Worm (Caenorhabditis elegans): ENCODE results near the gene Y94H6A.7.
"Not testable (repeated sequence)": the region's sequence is repeated elsewhere in the genome, so short reads cannot be mapped to it uniquely, and the experiment has no call there.

Y94H6A.7 gene

ce11 chrIV:2674915-2675314, 41.5 kb downstream of the Y94H6A.7 start, which contains the start of gene gpx-4:
TSS of gene gpx-4 (minus strand) at chrIV:2675015.
- not testable (repeated sequence) for TF ChIP-seq nhr-28, nhr-11, nhr-23 (tag; optimal IDR thresholded peaks at IDR 0.05)

- no peak for TF ChIP-seq ztf-4 (tag; optimal IDR thresholded peaks at IDR 0.05)
- TF ChIP-seq lin-15B (tag; optimal IDR thresholded peaks at IDR 0.05), result peak; percentile 30
- TF ChIP-seq pha-4 (tag; optimal IDR thresholded peaks at IDR 0.05), result peak; percentile 19
Measured at ce11 chrIV:2670664-2671063, 45.7 kb downstream of the Y94H6A.7 start.

ce11 chrIV:2666586-2667100, 49.7 kb downstream of the Y94H6A.7 start, which contains the start of gene Y69A2AR.1:
TSS of gene Y69A2AR.1 (plus strand) at chrIV:2667050.
- TF ChIP-seq nfya-1 (tag; optimal IDR thresholded peaks at IDR 0.05; ENCODE audit: insufficient read depth), result peak; percentile 37
- no peak for TF ChIP-seq nhr-43 (tag; optimal IDR thresholded peaks at IDR 0.05; ENCODE audit: poor library complexity, severe bottlenecking)
- peak; percentile 38 for TF ChIP-seq lin-15B (tag; optimal IDR thresholded peaks at IDR 0.05)

ce11 chrIV:2666127-2666526, 50.2 kb downstream of the Y94H6A.7 start:
- TF ChIP-seq lin-15B (tag; optimal IDR thresholded peaks at IDR 0.05) (peak; percentile 30), mml-1 (tag; optimal IDR thresholded peaks at IDR 0.05) (no peak), pha-4 (tag; optimal IDR thresholded peaks at IDR 0.05) (peak; percentile 12)

ce11 chrIV:2665388-2665978, 50.9 kb downstream of the Y94H6A.7 start:
- no peak for TF ChIP-seq fkh-10 (GFP tag; optimal IDR thresholded peaks at IDR 0.05)
- TF ChIP-seq snpc-4 (tag; optimal IDR thresholded peaks at IDR 0.05), result no peak
- no peak for TF ChIP-seq mml-1 (tag; optimal IDR thresholded peaks at IDR 0.05)
- no peak for TF ChIP-seq R02D3.7 (tag; optimal IDR thresholded peaks at IDR 0.05)
- TF ChIP-seq egl-5 (tag; optimal IDR thresholded peaks at IDR 0.05), result peak; percentile 33
- no peak for TF ChIP-seq nhr-28 (tag; optimal IDR thresholded peaks at IDR 0.05)
- TF ChIP-seq nfya-1 (tag; optimal IDR thresholded peaks at IDR 0.05; ENCODE audit: insufficient read depth), result no peak
- no peak for TF ChIP-seq tbx-2 (tag; optimal IDR thresholded peaks at IDR 0.05)
- TF ChIP-seq nhr-11 (tag; optimal IDR thresholded peaks at IDR 0.05), result no peak

- peak; percentile 4 for TF ChIP-seq lsy-12 (tag; optimal IDR thresholded peaks at IDR 0.05)
- TF ChIP-seq zag-1 (tag; optimal IDR thresholded peaks at IDR 0.05), result no peak
- TF ChIP-seq nhr-237 (tag; optimal IDR thresholded peaks at IDR 0.05), result no peak
Measured at ce11 chrIV:2664901-2665201, 51.5 kb downstream of the Y94H6A.7 start.

- TF ChIP-seq fkh-2 (tag; optimal IDR thresholded peaks at IDR 0.05) (no peak), fkh-10 (GFP tag; optimal IDR thresholded peaks at IDR 0.05) (peak; percentile 6), lin-15B (tag; optimal IDR thresholded peaks at IDR 0.05) (peak; percentile 33), lin-39 (tag; optimal IDR thresholded peaks at IDR 0.05) (peak; percentile 18), nhr-77 (tag; optimal IDR thresholded peaks at IDR 0.05) (no peak), R02D3.7 (tag; optimal IDR thresholded peaks at IDR 0.05) (no peak), nfya-1 (tag; optimal IDR thresholded peaks at IDR 0.05; ENCODE audit: insufficient read depth) (peak; percentile 42)
Measured at ce11 chrIV:2663953-2664900, 52.1 kb downstream of the Y94H6A.7 start, which contains the start of gene Y69A2AR.31. TSS of gene Y69A2AR.31 (minus strand) at chrIV:2664003.

All from whole organism, L3 larva.